Fruit fly (Drosophila melanogaster): ENCODE measurements around the gene CG18558.

DNA sequence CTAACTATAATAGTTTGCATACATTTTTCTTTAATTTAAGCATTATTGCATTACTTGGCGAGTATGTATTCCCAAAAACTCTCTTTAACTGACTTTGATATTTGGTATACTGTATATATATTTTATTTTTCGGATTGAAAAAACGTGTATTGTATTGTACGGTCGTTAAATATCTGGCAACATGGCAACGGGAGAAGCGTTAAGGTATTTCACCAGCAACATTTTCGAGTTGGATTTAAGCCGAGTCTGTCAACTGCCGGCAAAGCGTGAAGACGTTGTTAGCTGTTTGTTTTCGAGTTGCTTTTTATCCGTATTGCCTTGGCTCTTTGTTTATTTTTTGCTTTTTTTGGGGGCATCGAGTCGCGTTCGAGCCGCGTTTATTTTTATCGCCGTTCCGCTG lies 4.5 kb downstream of the CG18558 start, which contains the start of gene CG2975:
- TF ChIP-seq CG8478 (optimal IDR thresholded peaks at IDR 0.05) (no peak), CTCF (optimal IDR thresholded peaks at IDR 0.05) (no peak)

Measured in S2 (cell line).